Fruit fly (Drosophila melanogaster): ENCODE results near the gene robl37BC.

robl37BC gene

DNA sequence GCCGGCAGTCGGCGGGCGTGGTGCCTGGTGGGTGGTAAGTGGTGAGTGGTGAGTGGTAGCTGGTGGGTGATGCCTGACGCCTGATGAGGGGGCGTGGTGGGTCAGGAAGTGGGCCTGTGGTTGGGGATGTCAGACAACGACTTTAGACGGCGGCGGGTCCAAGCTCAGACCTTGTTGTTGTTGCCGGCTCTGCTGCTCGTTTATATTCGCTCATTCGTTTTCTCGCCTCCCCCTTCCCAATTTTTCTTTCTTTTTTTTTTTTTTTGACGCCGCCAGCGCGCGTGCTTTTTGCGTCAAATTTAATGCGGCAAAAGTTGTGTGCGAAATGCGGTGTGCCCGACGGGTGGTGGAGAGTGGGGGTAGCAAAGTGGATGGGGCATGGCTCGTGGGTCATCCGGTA, 9.0 kb downstream of the robl37BC start (continued):
- TF ChIP-seq CG18619 (GFP tag; optimal IDR thresholded peaks at IDR 0.05) (no peak), Fer1 (GFP tag; optimal IDR thresholded peaks at IDR 0.05) (peak; percentile 1), Dek (tag; optimal IDR thresholded peaks at IDR 0.05) (no peak), CG4328 (GFP tag; optimal IDR thresholded peaks at IDR 0.05) (no peak), danr (GFP tag; IDR thresholded peaks at IDR 0.05) (no peak), Doc2 (GFP tag; IDR thresholded peaks at IDR 0.05) (no peak), Hr51 (GFP tag; optimal IDR thresholded peaks at IDR 0.05) (peak in 1 of 2 experiments; percentile 51), scrt (GFP tag; optimal IDR thresholded peaks at IDR 0.05) (no peak), CG11085 (GFP tag; IDR thresholded peaks at IDR 0.05) (no peak), Adf1 (GFP tag; IDR thresholded peaks at IDR 0.05) (peak; percentile 66; the same call in 1 of the 2 replicates), Doc3 (GFP tag; IDR thresholded peaks at IDR 0.05; ENCODE audit: partially characterized antibody) (no peak), NC2β (GFP tag; optimal IDR thresholded peaks at IDR 0.05) (no peak), Oli (tag; optimal IDR thresholded peaks at IDR 0.05) (no peak), dysf (GFP tag; IDR thresholded peaks at IDR 0.05) (0 out of 3 replicates have a peak, but pooled peaks have one; percentile 3), CG11723 (GFP tag; optimal IDR thresholded peaks at IDR 0.05) (no peak), sens (GFP tag) (no peak), CG4360 (GFP tag; IDR thresholded peaks at IDR 0.05) (0 out of 2 replicates have a peak, but pooled peaks have one; percentile 8), Deaf1 (tag; optimal IDR thresholded peaks at IDR 0.05) (no peak), CG13775 (GFP tag; optimal IDR thresholded peaks at IDR 0.05) (no peak), CG32772 (GFP tag; IDR thresholded peaks at IDR 0.05) (0 out of 2 replicates have a peak, but pooled peaks have one; percentile 19), CG18011 (GFP tag; optimal IDR thresholded peaks at IDR 0.05) (no peak), CG11456 (GFP tag; IDR thresholded peaks at IDR 0.05) (no peak), CG15514 (GFP tag; optimal IDR thresholded peaks at IDR 0.05) (no peak), wdn (GFP tag; IDR thresholded peaks at IDR 0.05) (no peak), luna (GFP tag; optimal IDR thresholded peaks at IDR 0.05) (no peak), CG5953 (GFP tag; IDR thresholded peaks at IDR 0.05) (no peak), Hsf (GFP tag; optimal IDR thresholded peaks at IDR 0.05) (no peak), sim (GFP tag; IDR thresholded peaks at IDR 0.05) (no peak), CG17359 (tag; optimal IDR thresholded peaks at IDR 0.05) (peak; percentile 41), CG1602 (GFP tag; optimal IDR thresholded peaks at IDR 0.05) (no peak), Poxn (GFP tag; IDR thresholded peaks at IDR 0.05) (no peak), abd-A (tag; optimal IDR thresholded peaks at IDR 0.05) (peak; percentile 96), HLH3B (GFP tag; IDR thresholded peaks at IDR 0.05) (no peak), B-H1 (GFP tag; IDR thresholded peaks at IDR 0.05) (no peak), D19A (tag; optimal IDR thresholded peaks at IDR 0.05) (no peak), HLHmδ (GFP tag; optimal IDR thresholded peaks at IDR 0.05) (no peak), crol (GFP tag; IDR thresholded peaks at IDR 0.05) (peak; percentile 38; the same call in 1 of the 2 replicates), CG10543 (GFP tag; optimal IDR thresholded peaks at IDR 0.05) (peak; percentile 34), CG9609 (GFP tag; optimal IDR thresholded peaks at IDR 0.05) (no peak), usp (GFP tag; optimal IDR thresholded peaks at IDR 0.05) (no peak), CG14860 (GFP tag; IDR thresholded peaks at IDR 0.05; ENCODE audit: partially characterized antibody) (no peak), cas (GFP tag; IDR thresholded peaks at IDR 0.05) (no peak), HmgZ (tag; optimal IDR thresholded peaks at IDR 0.05) (no peak), sug (tag; optimal IDR thresholded peaks at IDR 0.05) (no peak), Hr39 (optimal IDR thresholded peaks at IDR 0.05) (no peak), nerfin-1 (tag; optimal IDR thresholded peaks at IDR 0.05) (no peak), Sox100B (GFP tag; optimal IDR thresholded peaks at IDR 0.05) (no peak), H15 (GFP tag; IDR thresholded peaks at IDR 0.05) (no peak), Sry-δ (GFP tag; optimal IDR thresholded peaks at IDR 0.05) (no peak), Kr (GFP tag; optimal IDR thresholded peaks at IDR 0.05) (no peak), fd102C (GFP tag; optimal IDR thresholded peaks at IDR 0.05) (no peak), CG9437 (GFP tag; optimal IDR thresholded peaks at IDR 0.05) (no peak)

All from whole organism, embryonic.